Worm (Caenorhabditis elegans): ENCODE results near the gene Y59H11AR.4.

Gene Y59H11AR.4

DNA sequence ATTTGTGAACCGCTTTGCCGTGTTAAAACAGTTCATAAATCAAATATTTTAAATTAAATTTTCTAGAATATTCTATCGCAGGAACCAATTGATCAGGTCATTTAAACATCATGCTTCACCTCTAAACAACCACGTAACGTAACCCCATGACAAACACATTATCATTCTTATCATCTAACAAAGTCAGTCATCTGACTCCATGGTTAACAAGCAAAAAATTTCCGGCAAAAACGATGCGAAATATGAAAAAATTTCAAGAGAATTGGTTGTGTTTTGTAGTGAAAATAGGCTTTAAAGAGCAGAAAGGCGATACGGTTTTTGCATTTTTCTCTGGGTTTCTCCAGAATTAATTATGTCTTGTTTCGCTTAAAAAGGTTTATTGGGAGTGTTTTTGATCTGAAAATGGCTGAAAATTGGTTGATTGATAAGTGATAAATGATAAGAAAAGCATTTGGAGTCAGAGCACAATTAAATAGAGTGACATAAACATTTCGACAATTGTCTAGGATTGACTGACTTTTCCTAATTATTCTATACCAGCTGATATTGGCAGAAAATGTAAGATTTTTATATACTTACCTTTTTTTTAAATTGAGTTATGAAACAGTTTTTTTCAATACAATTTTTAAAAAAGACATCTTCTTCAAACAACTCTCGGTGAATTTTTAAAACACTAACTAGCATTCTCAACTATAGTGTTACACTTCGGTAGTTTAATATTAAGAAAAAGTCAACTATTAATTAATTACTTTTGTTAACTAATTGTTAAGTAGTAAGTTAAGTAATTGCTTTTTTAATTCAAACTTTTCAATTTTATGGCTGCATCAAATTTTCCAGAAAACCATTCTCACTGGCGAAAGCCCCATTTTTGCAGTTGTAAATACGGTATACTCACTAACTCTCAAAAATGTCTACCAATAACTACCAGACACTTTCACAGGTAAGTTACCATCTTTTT is 15.2 kb downstream of the Y59H11AR.4 start, which contains the start of gene catp-7:
TSS of gene catp-7 (plus strand) at position 908 of the 958 bp plus-strand sequence.
- TF ChIP-seq fkh-2 (tag; optimal IDR thresholded peaks at IDR 0.05), result no peak
- no peak for TF ChIP-seq lsy-12 (tag; optimal IDR thresholded peaks at IDR 0.05)
- no peak for TF ChIP-seq elt-3 (tag; optimal IDR thresholded peaks at IDR 0.05)
- TF ChIP-seq pqm-1 (tag; optimal IDR thresholded peaks at IDR 0.05), result peak; percentile 93
- peak; percentile 67 for TF ChIP-seq skn-1 (tag; optimal IDR thresholded peaks at IDR 0.05)
- TF ChIP-seq tbx-2 (tag; optimal IDR thresholded peaks at IDR 0.05), result no peak
- no peak for TF ChIP-seq fkh-10 (GFP tag; optimal IDR thresholded peaks at IDR 0.05)
- no peak for TF ChIP-seq aly-2 (tag; optimal IDR thresholded peaks at IDR 0.05)
- TF ChIP-seq nhr-77 (tag; optimal IDR thresholded peaks at IDR 0.05), result no peak
- TF ChIP-seq elt-2 (tag; optimal IDR thresholded peaks at IDR 0.05), result peak; percentile 97
- no peak for TF ChIP-seq nhr-28 (tag; optimal IDR thresholded peaks at IDR 0.05)
- TF ChIP-seq jun-1 (tag; optimal IDR thresholded peaks at IDR 0.05), result peak; percentile 49
- TF ChIP-seq pha-4 (tag; optimal IDR thresholded peaks at IDR 0.05), result peak; percentile 51
- TF ChIP-seq nhr-76 (tag; optimal IDR thresholded peaks at IDR 0.05), result no peak
- TF ChIP-seq ztf-11 (tag; optimal IDR thresholded peaks at IDR 0.05), result no peak

- TF ChIP-seq fos-1 (tag; optimal IDR thresholded peaks at IDR 0.05) (no peak), nfya-1 (tag; optimal IDR thresholded peaks at IDR 0.05; ENCODE audit: insufficient read depth) (no peak), ceh-82 (tag; optimal IDR thresholded peaks at IDR 0.05) (no peak), ama-1 (optimal IDR thresholded peaks at IDR 0.05) (no peak), ceh-16 (tag; optimal IDR thresholded peaks at IDR 0.05) (no peak), ceh-9 (tag; optimal IDR thresholded peaks at IDR 0.05) (no peak), lin-39 (tag; optimal IDR thresholded peaks at IDR 0.05) (no peak)
Measured at ce11 chrIV:8571138-8571537, 29.4 kb downstream of the Y59H11AR.4 start, which contains the start of gene Y59H11AM.1. TSS of gene Y59H11AM.1 (plus strand) at chrIV:8571438.

DNA sequence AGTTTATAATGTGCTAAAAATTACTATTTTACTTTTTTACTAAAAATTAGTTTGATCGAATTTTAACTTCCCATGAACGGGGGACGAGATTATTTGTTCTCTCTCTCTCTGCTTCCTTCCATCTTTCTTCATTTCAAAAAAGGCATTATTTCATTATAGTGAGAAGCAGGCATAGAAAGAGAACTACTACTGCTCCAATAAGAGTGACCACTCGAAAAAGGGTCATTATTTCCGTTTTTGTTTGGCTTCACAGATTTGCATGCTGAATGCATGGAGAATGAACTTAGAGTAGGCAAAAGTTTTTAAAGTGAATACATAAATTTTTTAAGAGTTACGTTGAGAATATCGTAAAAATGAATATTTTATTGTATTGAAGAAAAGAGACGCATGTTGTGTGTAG is 29.8 kb downstream of the Y59H11AR.4 start:
- TF ChIP-seq nfya-1 (tag; optimal IDR thresholded peaks at IDR 0.05; ENCODE audit: insufficient read depth), result no peak

DNA sequence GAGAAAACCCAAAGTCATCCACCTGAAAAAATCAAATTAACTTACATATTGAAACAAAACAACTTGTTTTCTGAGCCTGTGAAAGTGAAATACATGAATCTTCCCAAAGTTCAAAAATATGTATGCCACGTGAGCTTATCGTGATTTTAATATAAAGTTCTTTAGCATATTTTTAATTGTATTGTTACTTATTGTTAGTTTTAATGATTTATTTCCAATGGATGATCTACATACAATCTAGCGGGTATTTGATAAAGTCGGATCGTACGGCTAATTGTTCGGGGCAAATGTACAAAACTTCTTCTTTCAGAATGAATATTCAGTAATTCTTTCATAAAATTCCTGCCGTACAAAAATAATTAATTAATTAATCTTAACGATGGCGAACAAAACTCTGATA is 30.3 kb downstream of the Y59H11AR.4 start, which contains the start of gene Y59H11AM.4:
TSS of gene Y59H11AM.4 (minus strand) at position 101 of the 400 bp plus-strand sequence.
- TF ChIP-seq nhr-237 (tag; optimal IDR thresholded peaks at IDR 0.05) (no peak), fkh-10 (GFP tag; optimal IDR thresholded peaks at IDR 0.05) (no peak), sea-2 (GFP tag; optimal IDR thresholded peaks at IDR 0.05) (no peak), tbx-2 (tag; optimal IDR thresholded peaks at IDR 0.05) (no peak), eor-1 (tag; optimal IDR thresholded peaks at IDR 0.05) (no peak), nhr-43 (tag; optimal IDR thresholded peaks at IDR 0.05; ENCODE audit: poor library complexity, severe bottlenecking) (no peak), lsy-12 (tag; optimal IDR thresholded peaks at IDR 0.05) (no peak), ama-1 (optimal IDR thresholded peaks at IDR 0.05) (no peak), nhr-12 (tag; optimal IDR thresholded peaks at IDR 0.05) (no peak), ceh-28 (tag; optimal IDR thresholded peaks at IDR 0.05) (no peak), unc-62 (GFP tag; optimal IDR thresholded peaks at IDR 0.05) (no peak), lin-39 (tag; optimal IDR thresholded peaks at IDR 0.05) (no peak), nfya-1 (tag; optimal IDR thresholded peaks at IDR 0.05; ENCODE audit: insufficient read depth) (no peak)

DNA sequence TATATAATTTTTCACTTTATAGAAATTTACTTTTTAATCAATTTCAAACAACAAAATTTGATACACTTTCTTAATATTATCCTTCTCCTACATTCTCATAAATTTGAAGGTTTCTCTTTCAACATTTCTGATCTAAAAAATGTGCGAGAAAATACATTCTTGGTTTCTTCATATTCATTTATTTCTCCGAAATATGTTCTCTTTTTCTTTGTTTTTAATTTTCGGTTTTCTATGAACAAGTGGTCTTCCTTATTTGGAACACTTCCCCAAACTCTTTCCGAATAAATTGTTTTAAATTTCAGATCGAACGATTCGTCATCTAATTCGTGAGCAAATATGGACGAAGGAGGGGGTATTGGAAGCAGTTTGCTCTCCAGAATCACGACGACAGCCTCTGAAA is 41.4 kb downstream of the Y59H11AR.4 start, which contains the start of gene npr-22:
TSS of gene npr-22 (plus strand) at position 301 of the 400 bp plus-strand sequence.
- TF ChIP-seq tbx-2 (tag; optimal IDR thresholded peaks at IDR 0.05) (no peak), ceh-16 (tag; optimal IDR thresholded peaks at IDR 0.05) (no peak), nhr-77 (tag; optimal IDR thresholded peaks at IDR 0.05) (no peak), nhr-12 (tag; optimal IDR thresholded peaks at IDR 0.05) (no peak), egl-27 (tag; optimal IDR thresholded peaks at IDR 0.05) (no peak), egl-5 (tag; optimal IDR thresholded peaks at IDR 0.05) (no peak)
